Worm (Caenorhabditis elegans) whole organism, late embryonic: ENCODE measurements around the gene C34C12.2.

ENCODE experiments used
- C08G9.2 ChIP-seq: sonication (generic microtip); optimal IDR thresholded peaks from 2 replicates; lab custom pipeline; 2016; ENCODE audit warnings: mild to moderate bottlenecking, missing genetic modification characterization, moderate library complexity, missing compliant biosample characterization
- C38D4.7 ChIP-seq: fragments of 200-800 bp; sonication (Bioruptor generic); optimal IDR thresholded peaks from 2 replicates; lab custom pipeline; 2018; ENCODE audit warnings: mild to moderate bottlenecking, missing genetic modification characterization, moderate library complexity, missing compliant biosample characterization
- F13H6.1 ChIP-seq: sonication (generic microtip); optimal IDR thresholded peaks from 2 replicates; lab custom pipeline; 2016; ENCODE audit warnings: missing genetic modification characterization, missing compliant biosample characterization
- K02D7.2 ChIP-seq: sonication (generic microtip); optimal IDR thresholded peaks from 2 replicates; lab custom pipeline; 2017; ENCODE audit warnings: mild to moderate bottlenecking, missing genetic modification characterization, missing compliant biosample characterization
- K09A11.1 ChIP-seq: sonication (generic microtip); optimal IDR thresholded peaks from 2 replicates; lab custom pipeline; 2017; ENCODE audit warnings: antibody characterized with exemption, mild to moderate bottlenecking, missing genetic modification characterization, missing compliant biosample characterization; ENCODE audit not compliant: insufficient read depth
- Y22D7AL.16 ChIP-seq: sonication (generic microtip); optimal IDR thresholded peaks from 2 replicates; lab custom pipeline; 2016; ENCODE audit warnings: missing genetic modification characterization, missing compliant biosample characterization
- ahr-1 ChIP-seq: sonication (generic microtip); optimal IDR thresholded peaks from 2 replicates; lab custom pipeline; 2016; ENCODE audit warnings: missing genetic modification characterization, missing compliant biosample characterization
- ama-1 ChIP-seq: fragments of 150-350 bp; optimal IDR thresholded peaks from 2 replicates; lab custom pipeline; 2014
- ceh-14 ChIP-seq: sonication (generic microtip); optimal IDR thresholded peaks from 2 replicates; lab custom pipeline; 2016; ENCODE audit warnings: missing genotype, missing genetic modification characterization, missing compliant biosample characterization
- ceh-18 ChIP-seq: sonication (generic microtip); optimal IDR thresholded peaks from 2 replicates; lab custom pipeline; 2016; ENCODE audit warnings: missing genetic modification characterization, missing compliant biosample characterization
- ceh-19 ChIP-seq: fragments of 200-800 bp; sonication (Bioruptor generic); optimal IDR thresholded peaks from 2 replicates; lab custom pipeline; 2018; ENCODE audit warnings: mild to moderate bottlenecking, missing genetic modification characterization, missing compliant biosample characterization
- ceh-22 ChIP-seq: sonication (generic microtip); optimal IDR thresholded peaks from 2 replicates; lab custom pipeline; 2017; ENCODE audit warnings: missing biosample characterization, missing genetic modification characterization
- ceh-24 ChIP-seq: sonication (generic microtip); optimal IDR thresholded peaks from 2 replicates; lab custom pipeline; 2016; ENCODE audit warnings: mild to moderate bottlenecking, missing genetic modification characterization, missing compliant biosample characterization
- ceh-30 ChIP-seq: fragments of 150-350 bp; optimal IDR thresholded peaks from 2 replicates; lab custom pipeline; 2014; ENCODE audit warnings: missing biosample characterization, missing genetic modification characterization
- ceh-31 ChIP-seq: sonication (generic microtip); optimal IDR thresholded peaks from 2 replicates; lab custom pipeline; 2016; ENCODE audit warnings: missing genetic modification characterization, missing compliant biosample characterization
- ceh-45 ChIP-seq: fragments of 200-800 bp; sonication (Bioruptor generic); IDR thresholded peaks from 2 replicates; pipeline ENCODE4 v1.3.6; 2022; ENCODE audit warnings: missing genetic modification reagents, missing genetic modification characterization, missing compliant biosample characterization
- ceh-48 ChIP-seq: sonication (generic microtip); optimal IDR thresholded peaks from 2 replicates; lab custom pipeline; 2016; ENCODE audit warnings: missing genetic modification characterization, inconsistent platforms, missing compliant biosample characterization
- che-1 ChIP-seq: sonication (generic microtip); optimal IDR thresholded peaks from 2 replicates; lab custom pipeline; 2016; ENCODE audit warnings: mild to moderate bottlenecking, missing genetic modification characterization, missing compliant biosample characterization
- dmd-4 ChIP-seq: sonication (generic microtip); optimal IDR thresholded peaks from 2 replicates; lab custom pipeline; 2016; ENCODE audit warnings: borderline replicate concordance, missing genetic modification characterization, missing compliant biosample characterization
- dve-1 ChIP-seq: sonication (generic microtip); optimal IDR thresholded peaks from 2 replicates; lab custom pipeline; 2017; ENCODE audit warnings: antibody characterized with exemption, mild to moderate bottlenecking, missing genetic modification characterization, missing compliant biosample characterization
- elt-2 ChIP-seq: sonication (generic microtip); optimal IDR thresholded peaks from 2 replicates; lab custom pipeline; 2016; ENCODE audit warnings: missing genetic modification reagents, missing genetic modification characterization, missing compliant biosample characterization
- elt-4 ChIP-seq: sonication (generic microtip); optimal IDR thresholded peaks from 2 replicates; lab custom pipeline; 2016; ENCODE audit warnings: missing genetic modification characterization, missing compliant biosample characterization
- ets-4 ChIP-seq: sonication (generic microtip); optimal IDR thresholded peaks from 2 replicates; lab custom pipeline; 2016; ENCODE audit warnings: missing genetic modification characterization, missing compliant biosample characterization
- eyg-1 ChIP-seq: sonication (generic microtip); optimal IDR thresholded peaks from 2 replicates; lab custom pipeline; 2016; ENCODE audit warnings: missing genotype, missing genetic modification characterization, missing compliant biosample characterization
- fax-1 ChIP-seq: sonication (generic microtip); optimal IDR thresholded peaks from 2 replicates; lab custom pipeline; 2016; ENCODE audit warnings: missing genotype, missing genetic modification characterization, missing compliant biosample characterization
- fkh-10 ChIP-seq: fragments of 150-350 bp; optimal IDR thresholded peaks from 2 replicates; lab custom pipeline; 2014; ENCODE audit warnings: missing biosample characterization, missing genetic modification reagents, missing genetic modification characterization
- fkh-6 ChIP-seq: sonication (generic microtip); optimal IDR thresholded peaks from 2 replicates; lab custom pipeline; 2016; ENCODE audit warnings: missing genetic modification characterization, missing compliant biosample characterization
- hlh-13 ChIP-seq: fragments of 200-800 bp; sonication (Bioruptor generic); optimal IDR thresholded peaks from 2 replicates; lab custom pipeline; 2018; ENCODE audit warnings: mild to moderate bottlenecking, missing genetic modification characterization, missing compliant biosample characterization
- hlh-30 ChIP-seq: sonication (generic microtip); optimal IDR thresholded peaks from 2 replicates; lab custom pipeline; 2017; ENCODE audit warnings: antibody characterized with exemption, missing genetic modification characterization, missing compliant biosample characterization; ENCODE audit not compliant: insufficient read depth
- hlh-6 ChIP-seq: sonication (generic microtip); optimal IDR thresholded peaks from 2 replicates; lab custom pipeline; 2016; ENCODE audit warnings: missing genotype, missing genetic modification characterization, missing compliant biosample characterization
- hlh-8 ChIP-seq: sonication (generic microtip); optimal IDR thresholded peaks from 2 replicates; lab custom pipeline; 2016; ENCODE audit warnings: missing genotype, missing genetic modification characterization, missing compliant biosample characterization
- lim-6 ChIP-seq: sonication (generic microtip); optimal IDR thresholded peaks from 2 replicates; lab custom pipeline; 2016; ENCODE audit warnings: missing genetic modification characterization, missing compliant biosample characterization
- lin-11 ChIP-seq: fragments of 200-800 bp; sonication (Bioruptor generic); optimal IDR thresholded peaks from 2 replicates; lab custom pipeline; 2018; ENCODE audit warnings: mild to moderate bottlenecking, missing genetic modification characterization, missing compliant biosample characterization
- madf-2 ChIP-seq: sonication (generic microtip); optimal IDR thresholded peaks from 2 replicates; lab custom pipeline; 2017; ENCODE audit warnings: missing genetic modification characterization, missing compliant biosample characterization
- mec-3 ChIP-seq: sonication (generic microtip); optimal IDR thresholded peaks from 2 replicates; lab custom pipeline; 2016; ENCODE audit warnings: borderline replicate concordance, missing genetic modification characterization, missing compliant biosample characterization
- nfya-1 ChIP-seq: sonication (generic microtip); optimal IDR thresholded peaks from 2 replicates; lab custom pipeline; 2017; ENCODE audit warnings: missing genetic modification characterization, mild to moderate bottlenecking, missing compliant biosample characterization, antibody characterized with exemption, moderate library complexity
- nhr-11 ChIP-seq: fragments of 150-350 bp; optimal IDR thresholded peaks from 2 replicates; lab custom pipeline; 2014; ENCODE audit warnings: missing biosample characterization, missing genetic modification characterization
- nhr-232 ChIP-seq: sonication (generic microtip); optimal IDR thresholded peaks from 2 replicates; lab custom pipeline; 2016; ENCODE audit warnings: missing genetic modification characterization, missing compliant biosample characterization
- odd-2 ChIP-seq: sonication (generic microtip); optimal IDR thresholded peaks from 2 replicates; lab custom pipeline; 2017; ENCODE audit warnings: antibody characterized with exemption, mild to moderate bottlenecking, missing genetic modification characterization, missing compliant biosample characterization
- pag-3 ChIP-seq: sonication (generic microtip); optimal IDR thresholded peaks from 2 replicates; lab custom pipeline; 2016; ENCODE audit warnings: missing compliant biosample characterization, missing genetic modification characterization, borderline replicate concordance
- pax-1 ChIP-seq: fragments of 150-350 bp; optimal IDR thresholded peaks from 2 replicates; lab custom pipeline; 2014; ENCODE audit warnings: missing biosample characterization, missing genetic modification characterization
- pha-2 ChIP-seq: sonication (generic microtip); optimal IDR thresholded peaks from 2 replicates; lab custom pipeline; 2017; ENCODE audit warnings: mild to moderate bottlenecking, missing genetic modification characterization, missing compliant biosample characterization
- pqm-1 ChIP-seq: sonication (generic microtip); optimal IDR thresholded peaks from 2 replicates; lab custom pipeline; 2016; ENCODE audit warnings: missing genetic modification characterization, missing compliant biosample characterization
- pros-1 ChIP-seq: fragments of 150-350 bp; optimal IDR thresholded peaks from 2 replicates; lab custom pipeline; 2014; ENCODE audit warnings: missing biosample characterization, missing genetic modification reagents, missing genetic modification characterization
- ref-2 ChIP-seq: sonication (generic microtip); optimal IDR thresholded peaks from 2 replicates; lab custom pipeline; 2016; ENCODE audit warnings: missing genetic modification characterization, missing compliant biosample characterization
- rnt-1 ChIP-seq: sonication (generic microtip); optimal IDR thresholded peaks from 2 replicates; lab custom pipeline; 2016; ENCODE audit warnings: missing genetic modification characterization, missing compliant biosample characterization
- sox-2 ChIP-seq: fragments of 200-800 bp; sonication (Bioruptor generic); IDR thresholded peaks from 2 replicates; pipeline ENCODE4 v1.3.6; 2022; ENCODE audit warnings: missing genetic modification reagents, missing genetic modification characterization, missing compliant biosample characterization
- sox-4 ChIP-seq: sonication (generic microtip); optimal IDR thresholded peaks from 2 replicates; lab custom pipeline; 2017; ENCODE audit warnings: mild to moderate bottlenecking, missing genetic modification characterization, inconsistent platforms, missing compliant biosample characterization
- syd-9 ChIP-seq: sonication (generic microtip); optimal IDR thresholded peaks from 2 replicates; lab custom pipeline; 2016; ENCODE audit warnings: mild to moderate bottlenecking, missing genetic modification characterization, moderate library complexity, missing compliant biosample characterization
- tbx-2 ChIP-seq: sonication (generic microtip); optimal IDR thresholded peaks from 2 replicates; lab custom pipeline; 2016; ENCODE audit warnings: missing genetic modification characterization, missing compliant biosample characterization
- ttx-3 ChIP-seq: sonication (generic microtip); optimal IDR thresholded peaks from 2 replicates; lab custom pipeline; 2016; ENCODE audit warnings: missing genetic modification reagents, missing genetic modification characterization, missing compliant biosample characterization
- unc-42 ChIP-seq: sonication (generic microtip); optimal IDR thresholded peaks from 2 replicates; lab custom pipeline; 2016; ENCODE audit warnings: missing genotype, missing genetic modification characterization, missing compliant biosample characterization
- unc-55 ChIP-seq: sonication (generic microtip); optimal IDR thresholded peaks from 2 replicates; lab custom pipeline; 2017; ENCODE audit warnings: missing biosample characterization, missing genetic modification reagents, missing genetic modification characterization
- zip-5 ChIP-seq: sonication (generic microtip); optimal IDR thresholded peaks from 2 replicates; lab custom pipeline; 2016; ENCODE audit warnings: missing genetic modification characterization, missing compliant biosample characterization

C34C12.2 gene

DNA sequence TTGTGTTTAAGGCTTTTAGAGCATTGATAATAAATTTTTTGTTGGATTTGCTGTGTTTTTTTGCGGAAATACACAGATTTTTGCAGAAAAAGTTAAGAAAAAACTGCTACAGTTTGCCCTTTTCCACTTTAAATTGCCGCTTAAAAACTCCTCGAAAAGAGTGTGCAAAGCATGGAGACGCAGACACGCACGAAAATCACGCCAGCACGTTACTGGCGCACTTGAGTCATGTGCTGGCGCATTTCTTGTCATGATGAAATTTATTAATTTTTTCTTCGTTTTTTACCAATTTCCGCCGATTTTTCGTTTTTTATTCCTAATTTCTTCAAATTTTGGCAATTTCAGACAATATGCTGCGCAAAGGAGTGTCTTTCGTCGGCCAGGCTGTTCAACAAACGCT lies 6.5 kb downstream of the C34C12.2 start, which contains the start of gene C34C12.8:
TSS of gene C34C12.8 (plus strand) at position 346 of the 400 bp plus-strand sequence.
- TF ChIP-seq zip-5 (no peak), elt-4 (tag; lab: Kevin White, UChicago) (no peak), dmd-4 (tag; lab: Kevin White, UChicago) (peak; percentile 30), fkh-10 (GFP tag; lab: Kevin White, UChicago) (no peak), hlh-30 (tag; lab: Kevin White, UChicago) (peak; percentile 71), nfya-1 (peak; percentile 87), unc-42 (tag; lab: Kevin White, UChicago) (peak; percentile 89), lin-11 (tag; lab: Kevin White, UChicago) (peak; percentile 17), madf-2 (tag; lab: Kevin White, UChicago) (peak; percentile 7), odd-2 (no peak), pqm-1 (no peak), ttx-3 (tag; lab: Kevin White, UChicago) (no peak), ama-1 (lab: Kevin White, UChicago) (no peak), ceh-19 (GFP tag; lab: Kevin White, UChicago) (peak; percentile 55), ceh-14 (tag; lab: Kevin White, UChicago) (peak; percentile 41), che-1 (tag; lab: Kevin White, UChicago) (no peak), fax-1 (tag; lab: Kevin White, UChicago) (peak; percentile 1), sox-4 (peak; percentile 39), lim-6 (no peak), ceh-48 (tag; lab: Kevin White, UChicago) (peak; percentile 13), hlh-8 (tag; lab: Kevin White, UChicago) (no peak), syd-9 (tag; lab: Kevin White, UChicago) (no peak), ets-4 (tag; lab: Kevin White, UChicago) (peak; percentile 18), pha-2 (tag; lab: Kevin White, UChicago) (no peak), dve-1 (tag; lab: Kevin White, UChicago) (peak; percentile 57), ahr-1 (tag; lab: Kevin White, UChicago) (no peak), nhr-11 (tag; lab: Kevin White, UChicago) (no peak), Y22D7AL.16 (tag; lab: Kevin White, UChicago) (no peak), ceh-45 (GFP tag; lab: Robert Waterston, UW) (no peak), eyg-1 (tag; lab: Kevin White, UChicago) (no peak), elt-2 (tag; lab: Kevin White, UChicago) (peak; percentile 51), pros-1 (tag; lab: Kevin White, UChicago) (no peak), unc-55 (GFP tag; lab: Kevin White, UChicago) (no peak), tbx-2 (tag; lab: Kevin White, UChicago) (peak; percentile 70), C08G9.2 (tag; lab: Kevin White, UChicago) (peak; percentile 51), pax-1 (tag; lab: Kevin White, UChicago) (peak; percentile 37), ceh-18 (tag; lab: Kevin White, UChicago) (peak; percentile 15), sox-2 (GFP tag; lab: Robert Waterston, UW) (no peak), F13H6.1 (no peak), K09A11.1 (tag; lab: Kevin White, UChicago) (no peak), K02D7.2 (no peak), ref-2 (tag; lab: Kevin White, UChicago) (peak; percentile 71), ceh-31 (tag; lab: Kevin White, UChicago) (peak; percentile 78), nhr-232 (tag; lab: Kevin White, UChicago) (no peak), pag-3 (no peak), C38D4.7 (GFP tag; lab: Kevin White, UChicago) (no peak), ceh-22 (tag; lab: Kevin White, UChicago) (no peak), ceh-30 (tag; lab: Kevin White, UChicago) (peak; percentile 81), fkh-6 (tag; lab: Kevin White, UChicago) (peak; percentile 7), rnt-1 (tag; lab: Kevin White, UChicago) (peak; percentile 63), ceh-24 (tag; lab: Kevin White, UChicago) (no peak), mec-3 (tag; lab: Kevin White, UChicago) (no peak), hlh-6 (tag; lab: Kevin White, UChicago) (no peak), hlh-13 (peak; percentile 11)
